Worm (Caenorhabditis elegans) whole organism, L2 larva: ENCODE measurements around the gene Y48B6A.13.

Experiments
- F13H6.1 ChIP-seq: sonication (generic microtip); optimal IDR thresholded peaks from 2 replicates; lab custom pipeline; 2016; ENCODE audit warnings: missing genetic modification characterization, missing compliant biosample characterization
- Y55F3AM.14 ChIP-seq: fragments of 200-800 bp; sonication (Bioruptor generic); optimal IDR thresholded peaks from 2 replicates; lab custom pipeline; 2018; ENCODE audit warnings: mild to moderate bottlenecking, missing genetic modification characterization, missing compliant biosample characterization
- ZK546.5 ChIP-seq: sonication (generic microtip); optimal IDR thresholded peaks from 2 replicates; lab custom pipeline; 2017; ENCODE audit warnings: missing biosample characterization, missing genetic modification characterization
- alr-1 ChIP-seq: fragments of 150-350 bp; optimal IDR thresholded peaks from 2 replicates; lab custom pipeline; 2014; ENCODE audit warnings: missing biosample characterization, missing genetic modification characterization
- aly-2 ChIP-seq: fragments of 150-350 bp; optimal IDR thresholded peaks from 2 replicates; lab custom pipeline; 2014; ENCODE audit warnings: missing biosample characterization, missing genetic modification characterization
- ama-1 ChIP-seq: fragments of 150-350 bp; optimal IDR thresholded peaks from 2 replicates; lab custom pipeline; 2018; ENCODE audit warnings: inconsistent platforms
- blmp-1 ChIP-seq: sonication (generic microtip); optimal IDR thresholded peaks from 2 replicates; lab custom pipeline; 2017; ENCODE audit warnings: missing genetic modification characterization, mild to moderate bottlenecking, missing compliant biosample characterization, antibody characterized with exemption, moderate library complexity; ENCODE audit not compliant: insufficient read depth
- ceh-16 ChIP-seq: fragments of 150-350 bp; optimal IDR thresholded peaks from 2 replicates; lab custom pipeline; 2014; ENCODE audit warnings: missing biosample characterization, missing genetic modification characterization
- ceh-82 ChIP-seq: fragments of 150-350 bp; optimal IDR thresholded peaks from 2 replicates; lab custom pipeline; 2014; ENCODE audit warnings: missing biosample characterization, missing genetic modification characterization
- crh-2 ChIP-seq: sonication (generic microtip); optimal IDR thresholded peaks from 2 replicates; lab custom pipeline; 2017; ENCODE audit warnings: missing biosample characterization, missing genetic modification characterization
- dmd-4 ChIP-seq: sonication (generic microtip); optimal IDR thresholded peaks from 2 replicates; lab custom pipeline; 2017; ENCODE audit warnings: missing biosample characterization, missing genetic modification characterization
- egl-27 ChIP-seq: sonication (generic microtip); optimal IDR thresholded peaks from 3 replicates; lab custom pipeline; 2017; ENCODE audit warnings: missing biosample characterization, missing genetic modification reagents, missing genetic modification characterization
- fos-1 ChIP-seq: fragments of 150-350 bp; optimal IDR thresholded peaks from 2 replicates; lab custom pipeline; 2014; ENCODE audit warnings: missing biosample characterization, missing genetic modification characterization
- lin-13 ChIP-seq: fragments of 150-350 bp; optimal IDR thresholded peaks from 2 replicates; lab custom pipeline; 2014; ENCODE audit warnings: missing biosample characterization, missing genetic modification reagents, missing genetic modification characterization
- lin-39 ChIP-seq: fragments of 150-350 bp; optimal IDR thresholded peaks from 2 replicates; lab custom pipeline; 2014; ENCODE audit warnings: missing biosample characterization, missing genetic modification reagents, missing genetic modification characterization
- lsy-2 ChIP-seq, 2 experiments: fragments of 150-350 bp in 1 of 2; sonication (generic microtip) in 1 of 2; optimal IDR thresholded peaks; 2 replicates each; lab custom pipeline; 2014 to 2017; ENCODE audit warnings: missing biosample characterization in 2 of 2, missing genetic modification characterization in 2 of 2
- mbf-1 ChIP-seq: sonication (generic microtip); optimal IDR thresholded peaks from 2 replicates; lab custom pipeline; 2017; ENCODE audit warnings: missing biosample characterization, missing genetic modification characterization
- nhr-11 ChIP-seq: fragments of 150-350 bp; optimal IDR thresholded peaks from 2 replicates; lab custom pipeline; 2014; ENCODE audit warnings: missing biosample characterization, missing genetic modification characterization
- nhr-12 ChIP-seq: fragments of 150-350 bp; optimal IDR thresholded peaks from 2 replicates; lab custom pipeline; 2014; ENCODE audit warnings: missing biosample characterization, missing genetic modification characterization
- nhr-129 ChIP-seq: fragments of 150-350 bp; optimal IDR thresholded peaks from 2 replicates; lab custom pipeline; 2014; ENCODE audit warnings: missing biosample characterization, missing genetic modification characterization
- nhr-23 ChIP-seq: fragments of 150-350 bp; optimal IDR thresholded peaks from 2 replicates; lab custom pipeline; 2014; ENCODE audit warnings: missing biosample characterization, missing genetic modification reagents, missing genetic modification characterization
- nhr-237 ChIP-seq: fragments of 150-350 bp; optimal IDR thresholded peaks from 2 replicates; lab custom pipeline; 2014; ENCODE audit warnings: missing biosample characterization, missing genetic modification characterization
- nhr-6 ChIP-seq: fragments of 150-350 bp; optimal IDR thresholded peaks from 2 replicates; lab custom pipeline; 2014; ENCODE audit warnings: missing biosample characterization, missing genetic modification characterization
- nhr-77 ChIP-seq: fragments of 150-350 bp; optimal IDR thresholded peaks from 2 replicates; lab custom pipeline; 2014; ENCODE audit warnings: missing biosample characterization, missing genetic modification characterization
- peb-1 ChIP-seq: fragments of 150-350 bp; optimal IDR thresholded peaks from 2 replicates; lab custom pipeline; 2014; ENCODE audit warnings: missing biosample characterization, missing genetic modification characterization
- skn-1 ChIP-seq: sonication (generic microtip); optimal IDR thresholded peaks from 2 replicates; lab custom pipeline; 2017; ENCODE audit warnings: missing biosample characterization, missing genetic modification characterization
- sma-3 ChIP-seq: sonication (generic microtip); optimal IDR thresholded peaks from 2 replicates; lab custom pipeline; 2016; ENCODE audit warnings: missing genetic modification reagents, missing genetic modification characterization, missing compliant biosample characterization
- sma-9 ChIP-seq, 2 experiments: fragments of 150-350 bp in 1 of 2; sonication (generic microtip) in 1 of 2; optimal IDR thresholded peaks; 2 replicates each; lab custom pipeline; 2014 to 2016; ENCODE audit warnings: missing genetic modification characterization in 2 of 2, mild to moderate bottlenecking in 1 of 2, missing biosample characterization in 1 of 2, missing compliant biosample characterization in 1 of 2, missing genetic modification reagents in 1 of 2, moderate library complexity in 1 of 2
- snpc-4 ChIP-seq: fragments of 150-350 bp; optimal IDR thresholded peaks from 2 replicates; lab custom pipeline; 2014; ENCODE audit warnings: missing biosample characterization, missing genetic modification characterization
- unc-55 ChIP-seq: fragments of 150-350 bp; sonication (generic microtip); optimal IDR thresholded peaks from 3 replicates; lab custom pipeline; 2014; ENCODE audit warnings: missing biosample characterization, missing genetic modification reagents, missing genetic modification characterization
- zag-1 ChIP-seq: fragments of 150-350 bp; optimal IDR thresholded peaks from 2 replicates; lab custom pipeline; 2014; ENCODE audit warnings: missing biosample characterization, missing genetic modification characterization
- ztf-11 ChIP-seq: sonication (generic microtip); optimal IDR thresholded peaks from 2 replicates; lab custom pipeline; 2017; ENCODE audit warnings: missing biosample characterization, missing genetic modification characterization

The Y48B6A.13 gene

ce11 chrII:14244457-14245254 lies 18.6 kb upstream of the Y48B6A.13 start (continued):
- no peak for TF ChIP-seq alr-1 (tag; lab: Kevin White, UChicago)
- no peak for TF ChIP-seq egl-27 (tag; lab: Kevin White, UChicago)
- TF ChIP-seq skn-1 (tag; lab: Kevin White, UChicago): no peak
- no peak for TF ChIP-seq Y55F3AM.14 (GFP tag; lab: Kevin White, UChicago)
- no peak for TF ChIP-seq nhr-237 (tag; lab: Kevin White, UChicago)
- no peak for TF ChIP-seq ZK546.5 (tag; lab: Kevin White, UChicago)
- no peak for TF ChIP-seq dmd-4 (tag; lab: Kevin White, UChicago)
- no peak for TF ChIP-seq nhr-6 (tag; lab: Kevin White, UChicago)
- no peak for TF ChIP-seq lin-39
- no peak for TF ChIP-seq sma-3 (GFP tag; lab: Kevin White, UChicago)
- TF ChIP-seq nhr-77 (tag; lab: Kevin White, UChicago): no peak
- TF ChIP-seq nhr-23 (tag; lab: Kevin White, UChicago): no peak
- TF ChIP-seq, all 48 proteins: peak for 18

- no peak for TF ChIP-seq F13H6.1 (tag; lab: Kevin White, UChicago)
- TF ChIP-seq ztf-11 (tag; lab: Kevin White, UChicago): no peak
- no peak for TF ChIP-seq zag-1 (tag; lab: Kevin White, UChicago)
- TF ChIP-seq lsy-2 (tag; optimal IDR thresholded peaks at IDR 0.05; lab: Kevin White, UChicago): no peak
- TF ChIP-seq alr-1 (tag; lab: Kevin White, UChicago): no peak
- no peak for TF ChIP-seq sma-3 (GFP tag; lab: Kevin White, UChicago)
Measured at ce11 chrII:14243503-14243902, 17.4 kb upstream of the Y48B6A.13 start, which contains the start of gene jmjd-2. Gene jmjd-2, minus strand, starts transcription at chrII:14243603.

ce11 chrII:14242259-14242658 lies 16.2 kb upstream of the Y48B6A.13 start:
- TF ChIP-seq lin-13: no peak
- no peak for TF ChIP-seq aly-2
- no peak for TF ChIP-seq unc-55 (GFP tag; lab: Kevin White, UChicago)
- no peak for TF ChIP-seq nhr-12
- TF ChIP-seq fos-1 (tag; lab: Kevin White, UChicago): no peak
- TF ChIP-seq ceh-82 (tag; lab: Kevin White, UChicago): no peak
- no peak for TF ChIP-seq nhr-77 (tag; lab: Kevin White, UChicago)
- TF ChIP-seq crh-2 (tag; lab: Kevin White, UChicago): no peak
- TF ChIP-seq Y55F3AM.14 (GFP tag; lab: Kevin White, UChicago): no peak
- no peak for TF ChIP-seq peb-1 (tag; lab: Kevin White, UChicago)
- no peak for TF ChIP-seq ztf-11 (tag; lab: Kevin White, UChicago)
- no peak for TF ChIP-seq mbf-1 (tag; lab: Kevin White, UChicago)
- no peak for TF ChIP-seq egl-27 (tag; lab: Kevin White, UChicago)

DNA sequence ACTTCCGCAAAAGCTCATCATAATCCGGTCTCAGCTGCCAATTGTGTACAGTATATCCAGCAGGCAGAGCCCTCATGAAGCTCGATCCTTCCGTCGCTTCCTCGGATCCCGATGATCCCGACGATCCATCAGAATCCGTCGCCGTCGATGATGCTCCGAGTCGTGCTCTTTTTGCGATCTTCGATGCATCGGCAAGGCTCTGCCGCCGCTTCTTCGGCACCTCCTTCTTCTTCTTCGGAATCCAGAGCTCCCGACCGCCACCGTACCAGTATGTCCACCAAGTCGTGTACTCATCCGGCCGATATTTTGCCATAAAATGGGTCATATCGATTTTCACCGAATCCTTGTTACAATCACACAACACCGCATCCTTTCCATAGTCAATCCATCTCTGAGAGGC lies 13.8 kb upstream of the Y48B6A.13 start:
- TF ChIP-seq egl-27 (tag; lab: Kevin White, UChicago): no peak
- no peak for TF ChIP-seq ceh-16 (tag; lab: Kevin White, UChicago)
- TF ChIP-seq nhr-129 (tag; lab: Kevin White, UChicago): no peak
- no peak for TF ChIP-seq blmp-1 (tag; lab: Kevin White, UChicago)
- no peak for TF ChIP-seq lin-39
- no peak for TF ChIP-seq ama-1 (lab: Kevin White, UChicago)
- no peak for TF ChIP-seq snpc-4 (tag; lab: Kevin White, UChicago)
- no peak for TF ChIP-seq nhr-23 (tag; lab: Kevin White, UChicago)
- TF ChIP-seq nhr-6 (tag; lab: Kevin White, UChicago): no peak
- no peak for TF ChIP-seq aly-2
- no peak for TF ChIP-seq zag-1 (tag; lab: Kevin White, UChicago)
- TF ChIP-seq nhr-12: no peak
- TF ChIP-seq unc-55 (GFP tag; lab: Kevin White, UChicago): no peak
- no peak for TF ChIP-seq sma-9 (GFP tag; optimal IDR thresholded peaks at IDR 0.05; lab: Kevin White, UChicago)
- TF ChIP-seq sma-9 (tag; optimal IDR thresholded peaks at IDR 0.05; lab: Kevin White, UChicago): no peak
- TF ChIP-seq nhr-11: no peak
